Fruit fly (Drosophila melanogaster) whole organism, adult: Measurements from ENCODE around the gene CG31437.
A peak's percentile ranks its signal among the peaks of the same experiment; 100 is the strongest.

Source experiments
- CG11617 ChIP-seq: fragments of 200-800 bp; sonication (Bioruptor generic); optimal IDR thresholded peaks from 2 replicates; lab custom pipeline; 2017; ENCODE audit warnings: mild to moderate bottlenecking, missing biosample characterization, missing genetic modification reagents, missing genetic modification characterization
- CG12768 ChIP-seq: fragments of 200-800 bp; sonication (Bioruptor generic); optimal IDR thresholded peaks from 2 replicates; lab custom pipeline; 2017; ENCODE audit warnings: missing biosample characterization, missing genetic modification characterization, mild to moderate bottlenecking, moderate library complexity, missing genetic modification reagents
- CG14711 ChIP-seq: fragments of 200-800 bp; sonication (Bioruptor generic); optimal IDR thresholded peaks from 2 replicates; lab custom pipeline; 2018; ENCODE audit warnings: missing biosample characterization, mild to moderate bottlenecking, missing genetic modification characterization, moderate library complexity
- CG1620 ChIP-seq: fragments of 200-800 bp; sonication (Bioruptor generic); optimal IDR thresholded peaks from 2 replicates; lab custom pipeline; 2016; ENCODE audit warnings: missing biosample characterization, missing genetic modification characterization
- CG33017 ChIP-seq: fragments of 200-800 bp; sonication (Bioruptor generic); optimal IDR thresholded peaks from 2 replicates; lab custom pipeline; 2018; ENCODE audit warnings: missing biosample characterization, mild to moderate bottlenecking, missing genetic modification characterization, moderate library complexity
- CG5204 ChIP-seq: fragments of 200-800 bp; sonication (Bioruptor generic); optimal IDR thresholded peaks from 2 replicates; lab custom pipeline; 2016; ENCODE audit warnings: missing biosample characterization, missing genetic modification characterization
- CG7045 ChIP-seq: fragments of 200-800 bp; sonication (Bioruptor generic); optimal IDR thresholded peaks from 2 replicates; lab custom pipeline; 2017; ENCODE audit warnings: missing biosample characterization, mild to moderate bottlenecking, missing genetic modification characterization
- CG7101 ChIP-seq: fragments of 200-800 bp; sonication (Bioruptor generic); optimal IDR thresholded peaks from 2 replicates; lab custom pipeline; 2018; ENCODE audit warnings: missing biosample characterization, mild to moderate bottlenecking, missing genetic modification characterization, moderate library complexity
- Clk ChIP-seq: fragments of 200-800 bp; sonication (Bioruptor generic); optimal IDR thresholded peaks from 2 replicates; lab custom pipeline; 2017; ENCODE audit warnings: missing biosample characterization, missing genetic modification characterization
- Crg-1 ChIP-seq: fragments of 200-800 bp; sonication (Bioruptor generic); optimal IDR thresholded peaks from 2 replicates; lab custom pipeline; 2016; ENCODE audit warnings: missing biosample characterization, missing genetic modification characterization
- Hr96 ChIP-seq: fragments of 200-800 bp; sonication (Bioruptor generic); optimal IDR thresholded peaks from 2 replicates; lab custom pipeline; 2016; ENCODE audit warnings: missing biosample characterization, missing genetic modification characterization
- bab1 ChIP-seq: fragments of 200-800 bp; sonication (Bioruptor generic); optimal IDR thresholded peaks from 3 replicates; lab custom pipeline; 2019; ENCODE audit warnings: missing biosample characterization, mild to moderate bottlenecking, missing genetic modification characterization, moderate library complexity
- cic ChIP-seq: fragments of 200-800 bp; sonication (Bioruptor generic); optimal IDR thresholded peaks from 2 replicates; lab custom pipeline; 2017; ENCODE audit warnings: missing biosample characterization, mild to moderate bottlenecking, missing genetic modification characterization, moderate library complexity
- kay ChIP-seq: fragments of 200-800 bp; sonication (Bioruptor generic); peaks from one replicate; lab custom pipeline; 2016; ENCODE audit warnings: missing biosample characterization, missing genetic modification characterization, borderline replicate concordance
- ovo ChIP-seq: fragments of 200-800 bp; sonication (Bioruptor generic); optimal IDR thresholded peaks from 2 replicates; lab custom pipeline; 2016; ENCODE audit warnings: missing biosample characterization, missing genetic modification characterization
- pad ChIP-seq: fragments of 200-800 bp; sonication (Bioruptor generic); optimal IDR thresholded peaks from 3 replicates; lab custom pipeline; 2017; ENCODE audit warnings: missing biosample characterization, missing genetic modification characterization, mild to moderate bottlenecking, moderate library complexity, missing genetic modification reagents
- tj ChIP-seq: fragments of 200-800 bp; sonication (Bioruptor generic); optimal IDR thresholded peaks from 3 replicates; lab custom pipeline; 2017; ENCODE audit warnings: missing biosample characterization, mild to moderate bottlenecking, missing genetic modification characterization, moderate library complexity
- toe ChIP-seq: fragments of 200-800 bp; sonication (Bioruptor generic); optimal IDR thresholded peaks from 2 replicates; lab custom pipeline; 2016; ENCODE audit warnings: missing biosample characterization, missing genetic modification characterization

Gene CG31437

dm6 chr3R:25388522-25388921 lies 5.0 kb downstream of the CG31437 start:
- no peak for TF ChIP-seq CG7045 (GFP tag; lab: Kevin White, UChicago)
- TF ChIP-seq tj (GFP tag; lab: Kevin White, UChicago): no peak
- no peak for TF ChIP-seq Crg-1
- TF ChIP-seq CG7101 (tag; lab: Kevin White, UChicago): peak; percentile 20
- peak; percentile 16 for TF ChIP-seq CG14711 (tag; lab: Kevin White, UChicago)
- TF ChIP-seq bab1 (GFP tag; lab: Kevin White, UChicago): no peak
- peak; percentile 33 for TF ChIP-seq CG33017 (tag; lab: Kevin White, UChicago)
- TF ChIP-seq CG11617: no peak

- TF ChIP-seq bab1 (GFP tag; lab: Kevin White, UChicago) (no peak), CG12768 (GFP tag; lab: Kevin White, UChicago) (no peak), Crg-1 (no peak), Hr96 (no peak), toe (no peak), CG7045 (GFP tag; lab: Kevin White, UChicago) (no peak), CG5204 (no peak), cic (GFP tag; lab: Kevin White, UChicago) (no peak), pad (no peak), Clk (GFP tag; lab: Kevin White, UChicago) (no peak), tj (GFP tag; lab: Kevin White, UChicago) (no peak), CG14711 (tag; lab: Kevin White, UChicago) (no peak), CG11617 (no peak), ovo (GFP tag; lab: Kevin White, UChicago) (no peak), kay (GFP tag; lab: Kevin White, UChicago) (no peak)
Measured at dm6 chr3R:25400545-25400944, 17.0 kb downstream of the CG31437 start, which contains the start of gene Muc96D. Gene Muc96D, minus strand, starts transcription at chr3R:25400645.

dm6 chr3R:25427175-25427574 lies 43.7 kb downstream of the CG31437 start:
- TF ChIP-seq CG5204 (no peak), CG1620 (no peak), kay (GFP tag; lab: Kevin White, UChicago) (no peak), bab1 (GFP tag; lab: Kevin White, UChicago) (no peak)
